Worm (Caenorhabditis elegans): ENCODE results near the gene srbc-59.

ce11 chrV:814716-815115 is 36.3 kb downstream of the srbc-59 start, which contains the start of gene R13D11.3:
- TF ChIP-seq med-1 (GFP tag; optimal IDR thresholded peaks at IDR 0.05; ENCODE audit: insufficient read depth) = no peak
- no peak for TF ChIP-seq T22C8.4 (GFP tag; IDR thresholded peaks at IDR 0.05)
- TF ChIP-seq klf-2 (GFP tag; conservative IDR thresholded peaks at IDR 0.05) = no peak
- TF ChIP-seq ztf-23 (GFP tag; IDR thresholded peaks at IDR 0.05) = no peak
- no peak for TF ChIP-seq ztf-29 (GFP tag; IDR thresholded peaks at IDR 0.05)
